Worm (Caenorhabditis elegans) whole organism, L4 larva: ENCODE data around the gene idpc-4.

ENCODE experiments used
- F44E2.7 ChIP-seq: fragments of 200-800 bp; sonication (Bioruptor generic); IDR thresholded peaks from 2 replicates; pipeline ENCODE4 v2.1.2; 2022; ENCODE audit warnings: missing genetic modification characterization, missing compliant biosample characterization
- T20F7.1 ChIP-seq: fragments of 200-800 bp; sonication (Bioruptor generic); optimal IDR thresholded peaks from 2 replicates; lab custom pipeline; 2018; ENCODE audit warnings: mild to moderate bottlenecking, missing genetic modification characterization, missing compliant biosample characterization
- Y75B8A.6 ChIP-seq: fragments of 200-800 bp; sonication (Bioruptor generic); IDR thresholded peaks from 2 replicates; pipeline ENCODE4 v1.3.6; 2022; ENCODE audit warnings: missing genetic modification reagents, missing genetic modification characterization, missing compliant biosample characterization
- ZK546.5 ChIP-seq, 2 experiments: sonication (generic microtip); optimal IDR thresholded peaks; 2 replicates each; lab custom pipeline; 2017; ENCODE audit warnings: missing biosample characterization in 2 of 2, missing genetic modification characterization in 2 of 2
- aly-2 ChIP-seq: sonication (generic microtip); optimal IDR thresholded peaks from 2 replicates; lab custom pipeline; 2018; ENCODE audit warnings: missing biosample characterization, missing genetic modification characterization
- arid-1 ChIP-seq: fragments of 200-800 bp; sonication (Bioruptor generic); conservative IDR thresholded peaks from 2 replicates; pipeline ENCODE4 v1.3.6; 2022; ENCODE audit warnings: missing genetic modification reagents, missing genetic modification characterization, missing compliant biosample characterization
- ceh-20 ChIP-seq: fragments of 200-800 bp; sonication (Bioruptor generic); IDR thresholded peaks from 2 replicates; pipeline ENCODE4 v1.3.6; 2022; ENCODE audit warnings: missing genetic modification reagents, missing genetic modification characterization, missing compliant biosample characterization
- ceh-32 ChIP-seq: sonication (generic microtip); optimal IDR thresholded peaks from 2 replicates; lab custom pipeline; 2016; ENCODE audit warnings: mild to moderate bottlenecking, missing genetic modification characterization, missing compliant biosample characterization; ENCODE audit not compliant: poor library complexity
- ceh-44 ChIP-seq: fragments of 200-800 bp; sonication (Bioruptor generic); IDR thresholded peaks from 2 replicates; pipeline ENCODE4 v1.3.6; 2022; ENCODE audit warnings: missing genetic modification reagents, missing genetic modification characterization, missing compliant biosample characterization
- ceh-62 ChIP-seq: sonication (generic microtip); optimal IDR thresholded peaks from 2 replicates; lab custom pipeline; 2017; ENCODE audit warnings: missing biosample characterization, missing genetic modification characterization
- ces-1 ChIP-seq: fragments of 150-350 bp; sonication (generic microtip); optimal IDR thresholded peaks from 4 replicates; lab custom pipeline; 2014; ENCODE audit warnings: missing biosample characterization, missing genetic modification reagents, missing genetic modification characterization
- daf-16 ChIP-seq, 3 experiments: sonication (generic microtip); optimal IDR thresholded peaks; 2 replicates each; lab custom pipeline; 2016 to 2017; ENCODE audit warnings: missing genetic modification characterization in 3 of 3, missing genetic modification reagents in 3 of 3, mild to moderate bottlenecking in 2 of 3, missing compliant biosample characterization in 2 of 3, missing biosample characterization in 1 of 3, moderate library complexity in 1 of 3
- daf-19 ChIP-seq: fragments of 200-800 bp; sonication (Bioruptor generic); conservative IDR thresholded peaks from 2 replicates; pipeline ENCODE4 v1.3.6; 2022; ENCODE audit warnings: missing genetic modification characterization, missing compliant biosample characterization
- dmd-8 ChIP-seq: fragments of 200-800 bp; sonication (Bioruptor generic); IDR thresholded peaks from 2 replicates; pipeline ENCODE4 v1.3.6; 2022; ENCODE audit warnings: missing genetic modification characterization, missing compliant biosample characterization
- dpl-1 ChIP-seq: fragments of 150-350 bp; optimal IDR thresholded peaks from 2 replicates; lab custom pipeline; 2014; ENCODE audit warnings: missing biosample characterization, missing genetic modification reagents, missing genetic modification characterization
- dve-1 ChIP-seq: sonication (generic microtip); optimal IDR thresholded peaks from 2 replicates; lab custom pipeline; 2017; ENCODE audit warnings: antibody characterized with exemption, mild to moderate bottlenecking, missing genetic modification characterization, missing compliant biosample characterization; ENCODE audit not compliant: insufficient read depth
- egl-27 ChIP-seq: sonication (generic microtip); optimal IDR thresholded peaks from 3 replicates; lab custom pipeline; 2017; ENCODE audit warnings: missing biosample characterization, missing genetic modification reagents, missing genetic modification characterization
- fkh-10 ChIP-seq: fragments of 150-350 bp; optimal IDR thresholded peaks from 2 replicates; lab custom pipeline; 2014; ENCODE audit warnings: missing biosample characterization, missing genetic modification reagents, missing genetic modification characterization
- hif-1 ChIP-seq, 2 experiments: sonication (generic microtip); optimal IDR thresholded peaks; 2 replicates each; lab custom pipeline; 2016 to 2017; ENCODE audit warnings: missing compliant biosample characterization in 2 of 2, missing genetic modification characterization in 2 of 2, missing genetic modification reagents in 2 of 2, missing genotype in 2 of 2, mild to moderate bottlenecking in 1 of 2
- hlh-30 ChIP-seq: sonication (generic microtip); optimal IDR thresholded peaks from 2 replicates; lab custom pipeline; 2017; ENCODE audit warnings: antibody characterized with exemption, mild to moderate bottlenecking, missing genetic modification characterization, missing compliant biosample characterization; ENCODE audit not compliant: insufficient read depth
- hmg-1.1 ChIP-seq: fragments of 200-800 bp; sonication (Bioruptor generic); IDR thresholded peaks from 2 replicates; pipeline ENCODE4 v1.3.6; 2022; ENCODE audit warnings: missing genetic modification reagents, missing genetic modification characterization, missing compliant biosample characterization
- lim-7 ChIP-seq: fragments of 200-800 bp; sonication (Bioruptor generic); IDR thresholded peaks from 2 replicates; pipeline ENCODE4 v1.3.6; 2022; ENCODE audit warnings: missing genetic modification characterization, missing compliant biosample characterization
- lin-38 ChIP-seq: fragments of 200-800 bp; sonication (Bioruptor generic); IDR thresholded peaks from 2 replicates; pipeline ENCODE4 v1.3.6; 2022; ENCODE audit warnings: missing genetic modification reagents, missing genetic modification characterization, missing compliant biosample characterization
- lir-3 ChIP-seq: sonication (generic microtip); optimal IDR thresholded peaks from 2 replicates; lab custom pipeline; 2016; ENCODE audit warnings: mild to moderate bottlenecking, missing genetic modification characterization, missing compliant biosample characterization
- madf-9 ChIP-seq: fragments of 200-800 bp; sonication (Bioruptor generic); conservative IDR thresholded peaks from 2 replicates; pipeline ENCODE4 v1.3.6; 2022; ENCODE audit warnings: missing genetic modification reagents, missing genetic modification characterization, missing compliant biosample characterization
- mdt-29 ChIP-seq: fragments of 200-800 bp; sonication (Bioruptor generic); IDR thresholded peaks from 2 replicates; pipeline ENCODE4 v1.3.6; 2022; ENCODE audit warnings: missing genetic modification reagents, missing genetic modification characterization, missing compliant biosample characterization
- mxl-3 ChIP-seq: fragments of 200-800 bp; sonication (Bioruptor generic); optimal IDR thresholded peaks from 2 replicates; lab custom pipeline; 2018; ENCODE audit warnings: mild to moderate bottlenecking, missing genetic modification characterization, missing compliant biosample characterization
- nhr-111 ChIP-seq: fragments of 200-800 bp; sonication (Bioruptor generic); optimal IDR thresholded peaks from 2 replicates; lab custom pipeline; 2018; ENCODE audit warnings: mild to moderate bottlenecking, missing genetic modification characterization, missing compliant biosample characterization
- nhr-237 ChIP-seq: sonication (generic microtip); optimal IDR thresholded peaks from 2 replicates; lab custom pipeline; 2017; ENCODE audit warnings: missing biosample characterization, missing genetic modification characterization
- nhr-25 ChIP-seq: sonication (generic microtip); optimal IDR thresholded peaks from 2 replicates; lab custom pipeline; 2017; ENCODE audit warnings: missing genetic modification characterization, mild to moderate bottlenecking, missing compliant biosample characterization, antibody characterized with exemption, moderate library complexity, borderline replicate concordance; ENCODE audit not compliant: insufficient read depth
- nhr-6 ChIP-seq: fragments of 150-350 bp; optimal IDR thresholded peaks from 2 replicates; lab custom pipeline; 2014; ENCODE audit warnings: missing biosample characterization, missing genetic modification characterization
- nhr-77 ChIP-seq: fragments of 150-350 bp; optimal IDR thresholded peaks from 2 replicates; lab custom pipeline; 2014; ENCODE audit warnings: missing biosample characterization, missing genetic modification characterization
- set-16 ChIP-seq: fragments of 200-800 bp; sonication (Bioruptor generic); IDR thresholded peaks from 2 replicates; pipeline ENCODE4 v1.3.6; 2022; ENCODE audit warnings: missing genetic modification reagents, missing genetic modification characterization, missing compliant biosample characterization
- skn-1 ChIP-seq: fragments of 150-350 bp; optimal IDR thresholded peaks from 2 replicates; lab custom pipeline; 2014; ENCODE audit warnings: missing biosample characterization, missing genetic modification characterization
- snpc-1.2 ChIP-seq: fragments of 200-800 bp; sonication (Bioruptor generic); IDR thresholded peaks from 2 replicates; pipeline ENCODE4 v1.3.6; 2022; ENCODE audit warnings: missing genetic modification reagents, missing genetic modification characterization, missing compliant biosample characterization
- snpc-4 ChIP-seq: fragments of 150-350 bp; optimal IDR thresholded peaks from 2 replicates; lab custom pipeline; 2014; ENCODE audit warnings: missing biosample characterization, missing genetic modification characterization
- spr-1 ChIP-seq: sonication (generic microtip); optimal IDR thresholded peaks from 2 replicates; lab custom pipeline; 2016; ENCODE audit warnings: mild to moderate bottlenecking, missing genetic modification characterization, missing compliant biosample characterization
- spr-3 ChIP-seq: fragments of 200-800 bp; sonication (Bioruptor generic); optimal IDR thresholded peaks from 2 replicates; lab custom pipeline; 2018; ENCODE audit warnings: mild to moderate bottlenecking, missing genetic modification characterization, missing compliant biosample characterization
- tag-97 ChIP-seq: fragments of 200-800 bp; sonication (Bioruptor generic); IDR thresholded peaks from 2 replicates; pipeline ENCODE4 v1.3.6; 2022; ENCODE audit warnings: missing genetic modification characterization, missing compliant biosample characterization
- unc-130 ChIP-seq: sonication (generic microtip); optimal IDR thresholded peaks from 2 replicates; lab custom pipeline; 2016; ENCODE audit warnings: missing genetic modification reagents, missing genetic modification characterization, missing compliant biosample characterization
- unc-39 ChIP-seq: sonication (generic microtip); optimal IDR thresholded peaks from 2 replicates; lab custom pipeline; 2017; ENCODE audit warnings: missing biosample characterization, missing genetic modification characterization
- vab-7 ChIP-seq: fragments of 200-800 bp; sonication (Bioruptor generic); IDR thresholded peaks from 2 replicates; pipeline ENCODE4 v1.3.6; 2022; ENCODE audit warnings: missing genetic modification reagents, missing genetic modification characterization, missing compliant biosample characterization
- zag-1 ChIP-seq: fragments of 150-350 bp; optimal IDR thresholded peaks from 2 replicates; lab custom pipeline; 2014; ENCODE audit warnings: missing biosample characterization, missing genetic modification characterization
- zfp-2 ChIP-seq: sonication (generic microtip); optimal IDR thresholded peaks from 2 replicates; lab custom pipeline; 2016; ENCODE audit warnings: mild to moderate bottlenecking, missing genetic modification characterization, missing compliant biosample characterization
- ztf-11 ChIP-seq: fragments of 150-350 bp; optimal IDR thresholded peaks from 2 replicates; lab custom pipeline; 2014; ENCODE audit warnings: missing biosample characterization, missing genetic modification characterization
- ztf-7 ChIP-seq: fragments of 150-350 bp; optimal IDR thresholded peaks from 2 replicates; lab custom pipeline; 2014; ENCODE audit warnings: missing biosample characterization, missing genetic modification characterization

idpc-4 gene

DNA sequence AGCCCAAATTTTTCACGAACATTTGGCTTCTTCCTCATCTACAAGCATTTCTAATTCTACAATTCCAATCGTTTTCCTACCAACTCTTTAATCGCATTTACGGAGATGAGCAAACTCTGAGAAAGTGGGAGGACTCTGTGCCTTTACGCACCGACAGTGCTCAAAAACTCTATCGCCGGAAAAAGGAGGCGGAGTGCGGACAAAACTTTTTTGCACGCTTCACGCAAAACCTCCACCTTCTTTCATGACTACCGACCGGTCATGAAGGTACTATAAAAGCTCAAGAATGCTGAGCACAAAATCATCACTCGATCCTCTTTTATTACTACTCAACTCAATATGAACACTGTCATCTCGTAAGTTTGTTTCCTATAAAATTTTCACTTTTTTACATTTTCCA, at the start of gene idpc-4:
Gene idpc-4 (plus strand): TSS at position 301 of the 400 bp plus-strand sequence.
- TF ChIP-seq hmg-1.1 (GFP tag; lab: Robert Waterston, UW): no peak
- no peak for TF ChIP-seq mxl-3
- no peak for TF ChIP-seq ceh-32

DNA sequence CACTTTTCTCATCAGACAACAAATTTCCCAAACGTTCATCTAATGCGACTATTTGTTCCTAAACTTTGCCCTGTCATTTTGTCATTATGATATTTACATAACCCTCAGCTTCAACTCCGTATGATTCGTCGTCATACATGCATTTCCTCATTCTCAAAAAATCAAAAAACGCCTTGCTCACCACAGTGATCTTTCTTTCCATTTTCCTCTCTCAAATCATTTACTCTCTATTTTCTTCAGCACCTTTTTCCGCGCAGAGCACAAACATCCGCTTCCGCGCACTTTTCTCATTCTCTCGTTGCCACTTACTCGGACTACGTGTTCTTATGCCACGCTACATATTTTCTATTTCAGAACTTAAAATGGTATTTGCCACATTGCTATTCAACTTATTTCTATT, 48.2 kb upstream of the idpc-4 start, which contains the start of gene F25B3.2:
Gene F25B3.2 (plus strand): TSS at position 301 of the 400 bp plus-strand sequence.
- no peak for TF ChIP-seq fkh-10 (GFP tag; lab: Kevin White, UChicago)

DNA sequence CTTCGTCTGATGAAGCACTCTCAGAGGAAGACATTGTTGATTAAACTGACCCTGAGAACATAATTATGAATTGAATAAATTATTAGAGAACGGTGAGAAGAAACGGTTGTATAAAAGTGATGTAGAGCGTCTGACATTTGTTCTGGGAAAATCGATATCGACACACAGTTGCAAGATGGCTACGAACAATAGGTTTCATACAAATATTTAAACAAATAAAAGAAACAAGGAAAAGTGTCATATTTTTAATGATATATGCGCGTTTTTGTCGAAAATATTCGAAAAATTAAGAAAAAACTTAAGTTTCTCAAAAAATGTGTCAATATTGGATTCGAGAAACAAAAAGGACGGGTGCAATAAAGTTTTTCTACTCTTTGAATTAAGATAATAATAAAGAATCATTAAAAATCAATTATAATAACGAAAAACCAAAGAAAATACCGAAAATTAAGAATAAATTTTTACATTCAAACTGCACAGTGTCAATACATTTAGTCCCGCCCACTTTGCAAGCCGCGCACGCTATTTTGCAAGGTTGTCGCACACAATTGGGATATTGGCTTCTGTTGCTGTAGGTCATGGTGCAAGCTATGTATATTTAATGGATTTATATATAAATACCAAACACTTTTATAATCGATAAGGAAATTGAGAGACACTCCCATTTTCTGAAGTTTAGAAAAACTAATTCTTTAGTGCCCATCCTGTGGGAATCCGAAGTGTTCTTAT, 42.5 kb upstream of the idpc-4 start, which contains the start of gene rtfo-1:
Gene rtfo-1 (minus strand): TSS at position 51 of the 729 bp plus-strand sequence.
- TF ChIP-seq snpc-4: no peak
- TF ChIP-seq unc-39 (tag; lab: Kevin White, UChicago): no peak
- TF ChIP-seq snpc-1.2 (GFP tag; lab: Robert Waterston, UW): no peak
- TF ChIP-seq nhr-6 (tag; lab: Kevin White, UChicago): peak; percentile 25
- no peak for TF ChIP-seq vab-7 (GFP tag; lab: Robert Waterston, UW)
- no peak for TF ChIP-seq nhr-25 (tag; lab: Kevin White, UChicago)
- no peak for TF ChIP-seq mdt-29 (GFP tag; lab: Robert Waterston, UW)
- no peak for TF ChIP-seq ceh-44 (GFP tag; lab: Robert Waterston, UW)
- TF ChIP-seq nhr-237 (tag; lab: Kevin White, UChicago): no peak
- no peak for TF ChIP-seq ceh-20
- no peak for TF ChIP-seq dve-1
- TF ChIP-seq daf-19 (GFP tag; lab: Robert Waterston, UW): no peak
- no peak for TF ChIP-seq ceh-62 (tag; lab: Kevin White, UChicago)
- TF ChIP-seq ZK546.5 (tag; optimal IDR thresholded peaks at IDR 0.05; lab: Kevin White, UChicago): no peak
- TF ChIP-seq ces-1 (GFP tag; lab: Kevin White, UChicago): no peak
- TF ChIP-seq lim-7 (GFP tag; lab: Robert Waterston, UW): no peak
- no peak for TF ChIP-seq madf-9 (GFP tag; lab: Robert Waterston, UW)
- no peak for TF ChIP-seq zag-1 (tag; lab: Kevin White, UChicago)
- TF ChIP-seq T20F7.1: no peak
- TF ChIP-seq daf-16 (GFP tag; optimal IDR thresholded peaks at IDR 0.05; lab: Kevin White, UChicago): no peak
- no peak for TF ChIP-seq daf-16 (tag; optimal IDR thresholded peaks at IDR 0.05; lab: Kevin White, UChicago)
- TF ChIP-seq arid-1 (GFP tag; lab: Robert Waterston, UW): no peak
- TF ChIP-seq hif-1 (tag; optimal IDR thresholded peaks at IDR 0.05; lab: Kevin White, UChicago): no peak
- no peak for TF ChIP-seq aly-2 (tag; lab: Kevin White, UChicago)
- no peak for TF ChIP-seq dmd-8
- no peak for TF ChIP-seq tag-97 (GFP tag; lab: Robert Waterston, UW)
- TF ChIP-seq ztf-7 (tag; lab: Kevin White, UChicago): no peak
- TF ChIP-seq skn-1 (tag; lab: Kevin White, UChicago): no peak
- no peak for TF ChIP-seq zfp-2 (tag; lab: Kevin White, UChicago)
- TF ChIP-seq lin-38: no peak
- no peak for TF ChIP-seq nhr-77 (tag; lab: Kevin White, UChicago)
- TF ChIP-seq ztf-11 (tag; lab: Kevin White, UChicago): no peak
- TF ChIP-seq set-16 (GFP tag; lab: Robert Waterston, UW): no peak
- TF ChIP-seq hmg-1.1 (GFP tag; lab: Robert Waterston, UW): peak; percentile 52; the same call in 1 of the 2 replicates
- no peak for TF ChIP-seq nhr-111 (GFP tag; lab: Kevin White, UChicago)
- TF ChIP-seq mxl-3: no peak
- TF ChIP-seq lir-3 (tag; lab: Kevin White, UChicago): no peak
- TF ChIP-seq unc-130 (GFP tag; lab: Kevin White, UChicago): peak; percentile 5
- TF ChIP-seq dpl-1 (GFP tag; lab: Kevin White, UChicago): peak; percentile 32
- TF ChIP-seq F44E2.7 (GFP tag; lab: Robert Waterston, UW): no peak
- TF ChIP-seq hlh-30 (tag; lab: Kevin White, UChicago): peak; percentile 12
- TF ChIP-seq Y75B8A.6 (GFP tag; lab: Robert Waterston, UW): no peak
- peak; percentile 45 for TF ChIP-seq spr-1 (tag; lab: Kevin White, UChicago)
- no peak for TF ChIP-seq egl-27
- TF ChIP-seq spr-3 (GFP tag; lab: Kevin White, UChicago): no peak
